Fruit fly (Drosophila melanogaster) whole organism, embryonic: ENCODE results near the gene Syx16.

Source experiments
- Adf1 ChIP-seq: fragments of 200-800 bp; sonication (Bioruptor generic); IDR thresholded peaks from 2 replicates; pipeline ENCODE4 v1.3.6; 2022; ENCODE audit warnings: missing biosample characterization, missing genetic modification characterization
- Atf3 ChIP-seq: fragments of 200-800 bp; sonication (Bioruptor generic); optimal IDR thresholded peaks from 3 replicates; lab custom pipeline; 2016; ENCODE audit warnings: missing biosample characterization, missing genetic modification characterization
- CG10979 ChIP-seq: fragments of 200-800 bp; sonication (Bioruptor generic); optimal IDR thresholded peaks from 2 replicates; lab custom pipeline; 2018; ENCODE audit warnings: missing biosample characterization, mild to moderate bottlenecking, missing genetic modification characterization, moderate library complexity
- CG12155 ChIP-seq: fragments of 200-800 bp; sonication (Bioruptor generic); optimal IDR thresholded peaks from 3 replicates; lab custom pipeline; 2016; ENCODE audit warnings: missing biosample characterization, missing genetic modification characterization
- CG12659 ChIP-seq: fragments of 200-800 bp; sonication (Bioruptor generic); optimal IDR thresholded peaks from 3 replicates; lab custom pipeline; 2017; ENCODE audit warnings: mild to moderate bottlenecking, missing biosample characterization, missing genetic modification reagents, missing genetic modification characterization
- CG13424 ChIP-seq: fragments of 200-800 bp; sonication (Bioruptor generic); optimal IDR thresholded peaks from 2 replicates; lab custom pipeline; 2019; ENCODE audit warnings: missing biosample characterization, mild to moderate bottlenecking, missing genetic modification characterization, moderate library complexity
- CG17361 ChIP-seq: fragments of 200-800 bp; sonication (Bioruptor generic); IDR thresholded peaks from 3 replicates; pipeline ENCODE4 v1.3.6; 2022; ENCODE audit warnings: missing biosample characterization, missing genetic modification characterization
- CG17568 ChIP-seq: fragments of 200-800 bp; sonication (Bioruptor generic); optimal IDR thresholded peaks from 2 replicates; lab custom pipeline; 2018; ENCODE audit warnings: missing biosample characterization, mild to moderate bottlenecking, missing genetic modification characterization, moderate library complexity
- CG18262 ChIP-seq: fragments of 200-800 bp; optimal IDR thresholded peaks from 3 replicates; lab custom pipeline; 2019; ENCODE audit warnings: missing biosample characterization, mild to moderate bottlenecking, missing genetic modification characterization, moderate library complexity
- CG31365 ChIP-seq: fragments of 200-800 bp; sonication (Bioruptor generic); optimal IDR thresholded peaks from 2 replicates; lab custom pipeline; 2018; ENCODE audit warnings: missing biosample characterization, mild to moderate bottlenecking, missing genetic modification characterization
- CG3163 ChIP-seq: fragments of 200-800 bp; sonication (Bioruptor generic); optimal IDR thresholded peaks from 3 replicates; lab custom pipeline; 2016; ENCODE audit warnings: missing biosample characterization, missing genetic modification characterization
- CG3281 ChIP-seq: fragments of 200-800 bp; sonication (Bioruptor generic); optimal IDR thresholded peaks from 3 replicates; lab custom pipeline; 2017; ENCODE audit warnings: missing biosample characterization, mild to moderate bottlenecking, missing genetic modification characterization
- CG6254 ChIP-seq: fragments of 200-800 bp; sonication (Bioruptor generic); optimal IDR thresholded peaks from 3 replicates; lab custom pipeline; 2017; ENCODE audit warnings: mild to moderate bottlenecking, missing biosample characterization, missing genetic modification reagents, missing genetic modification characterization
- CG7556 ChIP-seq: fragments of 200-800 bp; sonication (Bioruptor generic); optimal IDR thresholded peaks from 2 replicates; lab custom pipeline; 2017; ENCODE audit warnings: missing biosample characterization, mild to moderate bottlenecking, missing genetic modification characterization
- CG7839 ChIP-seq: fragments of 200-800 bp; sonication (Bioruptor generic); optimal IDR thresholded peaks from 3 replicates; lab custom pipeline; 2018; ENCODE audit warnings: missing biosample characterization, mild to moderate bottlenecking, missing genetic modification characterization, moderate library complexity
- CG9437 ChIP-seq: fragments of 200-800 bp; sonication (Bioruptor generic); optimal IDR thresholded peaks from 2 replicates; lab custom pipeline; 2018; ENCODE audit warnings: missing biosample characterization, mild to moderate bottlenecking, missing genetic modification characterization
- CG9932 ChIP-seq: fragments of 200-800 bp; sonication (Bioruptor generic); IDR thresholded peaks from 2 replicates; pipeline ENCODE4 v1.3.6; 2022; ENCODE audit warnings: missing biosample characterization, missing genetic modification characterization
- CoRest ChIP-seq: fragments of 200-800 bp; sonication (Bioruptor generic); optimal IDR thresholded peaks from 3 replicates; lab custom pipeline; 2018; ENCODE audit warnings: missing biosample characterization, mild to moderate bottlenecking, missing genetic modification characterization, moderate library complexity
- Dp ChIP-seq: fragments of 200-800 bp; sonication (Bioruptor generic); optimal IDR thresholded peaks from 2 replicates; lab custom pipeline; 2018; ENCODE audit warnings: missing biosample characterization, mild to moderate bottlenecking, missing genetic modification characterization, moderate library complexity
- Dref ChIP-seq: fragments of 200-800 bp; sonication (Bioruptor generic); IDR thresholded peaks from 2 replicates; pipeline ENCODE4 v1.3.6; 2022; ENCODE audit warnings: missing biosample characterization, missing genetic modification characterization
- Ets65A ChIP-seq: fragments of 200-800 bp; sonication (Bioruptor generic); peaks from one replicate; lab custom pipeline; 2016; ENCODE audit warnings: missing biosample characterization, missing genetic modification characterization
- H2.0 ChIP-seq: fragments of 200-800 bp; sonication (Bioruptor generic); IDR thresholded peaks from 2 replicates; pipeline ENCODE4 v1.3.6; 2022; ENCODE audit warnings: missing biosample characterization, missing genetic modification characterization
- HLH3B ChIP-seq: fragments of 200-800 bp; sonication (Bioruptor generic); IDR thresholded peaks from 2 replicates; pipeline ENCODE4 v1.3.6; 2022; ENCODE audit warnings: missing biosample characterization, missing genetic modification characterization
- HLHmδ ChIP-seq: fragments of 200-800 bp; sonication (Bioruptor generic); optimal IDR thresholded peaks from 2 replicates; lab custom pipeline; 2018; ENCODE audit warnings: missing biosample characterization, mild to moderate bottlenecking, missing genetic modification characterization, moderate library complexity
- Kr ChIP-seq: fragments of 200-800 bp; sonication (Bioruptor generic); optimal IDR thresholded peaks from 2 replicates; lab custom pipeline; 2017; ENCODE audit warnings: missing biosample characterization, mild to moderate bottlenecking, missing genetic modification characterization
- Med ChIP-seq: fragments of 200-800 bp; sonication (Bioruptor generic); peaks from one replicate; lab custom pipeline; 2016; ENCODE audit warnings: missing biosample characterization, missing genetic modification characterization, mild to moderate bottlenecking, inconsistent platforms, moderate library complexity
- NK7.1 ChIP-seq: fragments of 200-800 bp; sonication (Bioruptor generic); optimal IDR thresholded peaks from 3 replicates; lab custom pipeline; 2016; ENCODE audit warnings: missing biosample characterization, missing genetic modification characterization
- ab ChIP-seq: fragments of 200-800 bp; sonication (Bioruptor generic); optimal IDR thresholded peaks from 2 replicates; lab custom pipeline; 2016; ENCODE audit warnings: missing biosample characterization, missing genetic modification characterization
- amos ChIP-seq: fragments of 200-800 bp; sonication (Bioruptor generic); IDR thresholded peaks from 2 replicates; pipeline ENCODE4 v1.3.6; 2022; ENCODE audit warnings: missing biosample characterization, missing genetic modification characterization; ENCODE audit not compliant: partially characterized antibody
- ap ChIP-seq: fragments of 200-800 bp; sonication (Bioruptor generic); IDR thresholded peaks from 2 replicates; pipeline ENCODE4 v1.3.6; 2022; ENCODE audit warnings: missing biosample characterization, missing genetic modification characterization
- az2 ChIP-seq: fragments of 200-800 bp; sonication (Bioruptor generic); optimal IDR thresholded peaks from 3 replicates; lab custom pipeline; 2016; ENCODE audit warnings: missing biosample characterization, missing genetic modification characterization
- bab2 ChIP-seq: fragments of 200-800 bp; sonication (Bioruptor generic); optimal IDR thresholded peaks from 2 replicates; lab custom pipeline; 2016; ENCODE audit warnings: missing biosample characterization, missing genetic modification characterization
- cg ChIP-seq: fragments of 200-800 bp; sonication (Bioruptor generic); optimal IDR thresholded peaks from 3 replicates; lab custom pipeline; 2019; ENCODE audit warnings: missing biosample characterization, mild to moderate bottlenecking, missing genetic modification characterization, moderate library complexity
- chif ChIP-seq, 2 experiments: fragments of 200-800 bp; sonication (Bioruptor generic); optimal IDR thresholded peaks; 3 replicates each; lab custom pipeline; 2016; ENCODE audit warnings: missing biosample characterization in 2 of 2, missing genetic modification characterization in 2 of 2
- crp ChIP-seq, 2 experiments: fragments of 200-800 bp; sonication (Bioruptor generic); optimal IDR thresholded peaks; 2 replicates in 1 of 2; 3 replicates in 1 of 2; lab custom pipeline; 2017; ENCODE audit warnings: missing biosample characterization in 2 of 2, missing genetic modification characterization in 2 of 2, mild to moderate bottlenecking in 1 of 2, moderate library complexity in 1 of 2
- dan ChIP-seq: fragments of 200-800 bp; sonication (Bioruptor generic); IDR thresholded peaks from 2 replicates; pipeline ENCODE4 v1.3.6; 2022; ENCODE audit warnings: missing biosample characterization, missing genetic modification characterization
- dmrt99B ChIP-seq: fragments of 200-800 bp; sonication (Bioruptor generic); optimal IDR thresholded peaks from 2 replicates; lab custom pipeline; 2018; ENCODE audit warnings: missing biosample characterization, mild to moderate bottlenecking, missing genetic modification characterization, moderate library complexity
- esg ChIP-seq: fragments of 200-800 bp; sonication (Bioruptor generic); conservative IDR thresholded peaks from 2 replicates; pipeline ENCODE4 v1.3.6; 2022; ENCODE audit warnings: missing biosample characterization, missing genetic modification characterization
- gcm2 ChIP-seq: fragments of 200-800 bp; sonication (Bioruptor generic); optimal IDR thresholded peaks from 2 replicates; lab custom pipeline; 2016; ENCODE audit warnings: missing biosample characterization, missing genetic modification characterization
- gro ChIP-seq: fragments of 200-800 bp; sonication (Bioruptor generic); optimal IDR thresholded peaks from 2 replicates; lab custom pipeline; 2016; ENCODE audit warnings: missing biosample characterization, missing genetic modification characterization
- lmd ChIP-seq: fragments of 200-800 bp; sonication (Bioruptor generic); IDR thresholded peaks from 2 replicates; pipeline ENCODE4 v1.3.6; 2022; ENCODE audit warnings: missing biosample characterization, missing genetic modification characterization
- scrt ChIP-seq: fragments of 200-800 bp; sonication (Bioruptor generic); optimal IDR thresholded peaks from 2 replicates; lab custom pipeline; 2018; ENCODE audit warnings: missing biosample characterization, mild to moderate bottlenecking, missing genetic modification characterization, moderate library complexity
- sima ChIP-seq: fragments of 200-800 bp; sonication (Bioruptor generic); optimal IDR thresholded peaks from 2 replicates; lab custom pipeline; 2016; ENCODE audit warnings: missing biosample characterization, missing genetic modification characterization
- slou ChIP-seq: fragments of 200-800 bp; sonication (Bioruptor generic); optimal IDR thresholded peaks from 3 replicates; lab custom pipeline; 2016; ENCODE audit warnings: missing biosample characterization, missing genetic modification characterization
- sna ChIP-seq: fragments of 200-800 bp; sonication (Bioruptor generic); IDR thresholded peaks from 2 replicates; pipeline ENCODE4 v1.3.6; 2022; ENCODE audit warnings: missing biosample characterization, missing genetic modification characterization; ENCODE audit not compliant: partially characterized antibody
- so ChIP-seq: fragments of 200-800 bp; sonication (Bioruptor generic); IDR thresholded peaks from 3 replicates; pipeline ENCODE4 v1.3.6; 2022; ENCODE audit warnings: missing biosample characterization, missing genetic modification characterization
- unc-4 ChIP-seq: fragments of 200-800 bp; sonication (Bioruptor generic); IDR thresholded peaks from 2 replicates; pipeline ENCODE4 v1.3.6; 2022; ENCODE audit warnings: missing biosample characterization, missing genetic modification characterization; ENCODE audit not compliant: partially characterized antibody

Gene Syx16

dm6 chrX:20433345-20434332 is 40.1 kb upstream of the Syx16 start, which contains the start of gene CG1695 (continued):
- TF ChIP-seq Adf1 (peak; percentile 97), Dref (GFP tag; lab: Robert Waterston, UW) (peak; percentile 59), ap (GFP tag; lab: Robert Waterston, UW) (no peak), CG17568 (GFP tag; lab: Kevin White, UChicago) (no peak), chif (GFP tag; optimal IDR thresholded peaks at IDR 0.05; lab: Kevin White, UChicago) (peak in 1 of 2 experiments; percentile 6), CG3163 (GFP tag; lab: Kevin White, UChicago) (no peak), sna (GFP tag; lab: Robert Waterston, UW) (0 out of 2 replicates have a peak, but pooled peaks have one; percentile 38), scrt (peak; percentile 17), dan (GFP tag; lab: Robert Waterston, UW) (no peak), CG31365 (tag; lab: Kevin White, UChicago) (no peak), CG17361 (0 out of 3 replicates have a peak, but pooled peaks have one; percentile 23), CG7556 (GFP tag; lab: Kevin White, UChicago) (peak; percentile 51), ab (GFP tag; lab: Kevin White, UChicago) (no peak), lmd (GFP tag; lab: Robert Waterston, UW) (peak; percentile 31; the same call in 1 of the 2 replicates), unc-4 (peak; percentile 39; the same call in 1 of the 2 replicates), gro (no peak), gcm2 (GFP tag; lab: Kevin White, UChicago) (no peak), CG9437 (GFP tag; lab: Kevin White, UChicago) (peak; percentile 51), CG10979 (tag; lab: Kevin White, UChicago) (peak; percentile 2), CG3281 (GFP tag; lab: Kevin White, UChicago) (peak; percentile 24), Ets65A (GFP tag; lab: Kevin White, UChicago) (no peak), CG6254 (peak; percentile 5), Med (GFP tag; lab: Kevin White, UChicago) (peak; percentile 81), CG12155 (GFP tag; lab: Kevin White, UChicago) (no peak), slou (no peak), CG13424 (tag; lab: Kevin White, UChicago) (peak; percentile 36), crp (GFP tag; optimal IDR thresholded peaks at IDR 0.05; lab: Kevin White, UChicago) (no peak), CoRest (peak; percentile 36), CG12659 (GFP tag; lab: Kevin White, UChicago) (peak; percentile 34), so (GFP tag; lab: Robert Waterston, UW) (0 out of 3 replicates have a peak, but pooled peaks have one; percentile 9), CG7839 (tag; lab: Kevin White, UChicago) (peak; percentile 32), Atf3 (no peak), sima (no peak), HLH3B (GFP tag; lab: Robert Waterston, UW) (0 out of 2 replicates have a peak, but pooled peaks have one; percentile 23), bab2 (GFP tag; lab: Kevin White, UChicago) (peak; percentile 24), NK7.1 (GFP tag; lab: Kevin White, UChicago) (no peak), CG18262 (peak; percentile 17), dmrt99B (peak; percentile 26), CG9932 (GFP tag; lab: Robert Waterston, UW) (peak; percentile 23; the same call in 1 of the 2 replicates), amos (GFP tag; lab: Robert Waterston, UW) (0 out of 2 replicates have a peak, but pooled peaks have one; percentile 29), Dp (GFP tag; lab: Kevin White, UChicago) (peak; percentile 17), cg (GFP tag; lab: Kevin White, UChicago) (peak; percentile 74), HLHmδ (GFP tag; lab: Kevin White, UChicago) (no peak), az2 (no peak), Kr (GFP tag; lab: Kevin White, UChicago) (no peak), H2.0 (GFP tag; lab: Robert Waterston, UW) (0 out of 2 replicates have a peak, but pooled peaks have one; percentile 11), esg (GFP tag; lab: Robert Waterston, UW) (no peak)
